Worm (Caenorhabditis elegans) whole organism, L4 larva: ENCODE measurements around the gene srb-1.

Experiments
- F10B5.3 ChIP-seq: sonication (generic microtip); optimal IDR thresholded peaks from 2 replicates; lab custom pipeline; 2016; ENCODE audit warnings: mild to moderate bottlenecking, missing genetic modification characterization, missing compliant biosample characterization
- T20F7.1 ChIP-seq: fragments of 200-800 bp; sonication (Bioruptor generic); optimal IDR thresholded peaks from 2 replicates; lab custom pipeline; 2018; ENCODE audit warnings: mild to moderate bottlenecking, missing genetic modification characterization, missing compliant biosample characterization
- T26A8.4 ChIP-seq: fragments of 200-800 bp; sonication (Bioruptor generic); IDR thresholded peaks from 2 replicates; pipeline ENCODE4 v1.3.6; 2022; ENCODE audit warnings: missing genetic modification characterization, missing compliant biosample characterization
- Y105C5A.15 ChIP-seq: fragments of 200-800 bp; sonication (Bioruptor generic); IDR thresholded peaks from 2 replicates; pipeline ENCODE4 v1.3.6; 2022; ENCODE audit warnings: missing genetic modification characterization, missing compliant biosample characterization
- Y5F2A.4 ChIP-seq: fragments of 200-800 bp; sonication (Bioruptor generic); optimal IDR thresholded peaks from 2 replicates; lab custom pipeline; 2018; ENCODE audit warnings: mild to moderate bottlenecking, missing genetic modification characterization, missing compliant biosample characterization
- aly-2 ChIP-seq: sonication (generic microtip); optimal IDR thresholded peaks from 2 replicates; lab custom pipeline; 2018; ENCODE audit warnings: missing biosample characterization, missing genetic modification characterization
- ama-1 ChIP-seq: fragments of 150-350 bp; optimal IDR thresholded peaks from 2 replicates; lab custom pipeline; 2014; ENCODE audit warnings: inconsistent platforms, mixed read lengths
- arid-1 ChIP-seq: fragments of 200-800 bp; sonication (Bioruptor generic); conservative IDR thresholded peaks from 2 replicates; pipeline ENCODE4 v1.3.6; 2022; ENCODE audit warnings: missing genetic modification reagents, missing genetic modification characterization, missing compliant biosample characterization
- ceh-28 ChIP-seq: fragments of 150-350 bp; optimal IDR thresholded peaks from 2 replicates; lab custom pipeline; 2014; ENCODE audit warnings: missing biosample characterization, missing genetic modification reagents, missing genetic modification characterization
- ceh-44 ChIP-seq: fragments of 200-800 bp; sonication (Bioruptor generic); IDR thresholded peaks from 2 replicates; pipeline ENCODE4 v1.3.6; 2022; ENCODE audit warnings: missing genetic modification reagents, missing genetic modification characterization, missing compliant biosample characterization
- ctbp-1 ChIP-seq: fragments of 200-800 bp; sonication (Bioruptor generic); IDR thresholded peaks from 2 replicates; pipeline ENCODE4 v1.3.6; 2022; ENCODE audit warnings: missing genetic modification reagents, missing genetic modification characterization, missing compliant biosample characterization
- daf-8 ChIP-seq: fragments of 200-800 bp; sonication (Bioruptor generic); IDR thresholded peaks from 2 replicates; pipeline ENCODE4 v1.3.6; 2022; ENCODE audit warnings: missing genetic modification characterization, missing compliant biosample characterization
- dmd-9 ChIP-seq: fragments of 200-800 bp; sonication (Bioruptor generic); IDR thresholded peaks from 2 replicates; pipeline ENCODE4 v1.3.6; 2022; ENCODE audit warnings: missing genetic modification reagents, missing genetic modification characterization, missing compliant biosample characterization
- duxl-1 ChIP-seq: sonication (generic microtip); optimal IDR thresholded peaks from 2 replicates; lab custom pipeline; 2016; ENCODE audit warnings: mild to moderate bottlenecking, missing genetic modification characterization, moderate library complexity, missing compliant biosample characterization; ENCODE audit not compliant: poor library complexity
- egl-27 ChIP-seq: sonication (generic microtip); optimal IDR thresholded peaks from 3 replicates; lab custom pipeline; 2017; ENCODE audit warnings: missing biosample characterization, missing genetic modification reagents, missing genetic modification characterization
- egl-43 ChIP-seq: fragments of 200-800 bp; sonication (Bioruptor generic); IDR thresholded peaks from 2 replicates; pipeline ENCODE4 v1.3.6; 2022; ENCODE audit warnings: missing genetic modification reagents, missing genetic modification characterization, missing compliant biosample characterization
- gei-8 ChIP-seq: fragments of 200-800 bp; sonication (Bioruptor generic); optimal IDR thresholded peaks from 2 replicates; lab custom pipeline; 2018; ENCODE audit warnings: mild to moderate bottlenecking, missing genetic modification characterization, missing compliant biosample characterization
- hlh-11 ChIP-seq: fragments of 200-800 bp; sonication (Bioruptor generic); optimal IDR thresholded peaks from 2 replicates; lab custom pipeline; 2018; ENCODE audit warnings: mild to moderate bottlenecking, missing genetic modification characterization, missing compliant biosample characterization
- hmg-1.1 ChIP-seq: fragments of 200-800 bp; sonication (Bioruptor generic); IDR thresholded peaks from 2 replicates; pipeline ENCODE4 v1.3.6; 2022; ENCODE audit warnings: missing genetic modification reagents, missing genetic modification characterization, missing compliant biosample characterization
- lim-7 ChIP-seq: fragments of 200-800 bp; sonication (Bioruptor generic); IDR thresholded peaks from 2 replicates; pipeline ENCODE4 v1.3.6; 2022; ENCODE audit warnings: missing genetic modification characterization, missing compliant biosample characterization
- lin-38 ChIP-seq: fragments of 200-800 bp; sonication (Bioruptor generic); IDR thresholded peaks from 2 replicates; pipeline ENCODE4 v1.3.6; 2022; ENCODE audit warnings: missing genetic modification reagents, missing genetic modification characterization, missing compliant biosample characterization
- lin-39 ChIP-seq: fragments of 150-350 bp; optimal IDR thresholded peaks from 2 replicates; lab custom pipeline; 2014; ENCODE audit warnings: missing biosample characterization, missing genetic modification reagents, missing genetic modification characterization
- mdt-29 ChIP-seq: fragments of 200-800 bp; sonication (Bioruptor generic); IDR thresholded peaks from 2 replicates; pipeline ENCODE4 v1.3.6; 2022; ENCODE audit warnings: missing genetic modification reagents, missing genetic modification characterization, missing compliant biosample characterization
- mep-1 ChIP-seq: fragments of 150-350 bp; sonication (generic microtip); optimal IDR thresholded peaks from 3 replicates; lab custom pipeline; 2014; ENCODE audit warnings: missing biosample characterization, missing genetic modification characterization
- mes-2 ChIP-seq: sonication (generic microtip); optimal IDR thresholded peaks from 2 replicates; lab custom pipeline; 2016; ENCODE audit warnings: missing genotype, mild to moderate bottlenecking, missing genetic modification characterization, missing compliant biosample characterization; ENCODE audit not compliant: poor library complexity, severe bottlenecking
- mxl-3 ChIP-seq: fragments of 200-800 bp; sonication (Bioruptor generic); optimal IDR thresholded peaks from 2 replicates; lab custom pipeline; 2018; ENCODE audit warnings: mild to moderate bottlenecking, missing genetic modification characterization, missing compliant biosample characterization
- nhr-10 ChIP-seq: fragments of 150-350 bp; optimal IDR thresholded peaks from 2 replicates; lab custom pipeline; 2014; ENCODE audit warnings: missing biosample characterization, missing genetic modification characterization
- nhr-102 ChIP-seq: sonication (generic microtip); optimal IDR thresholded peaks from 2 replicates; lab custom pipeline; 2016; ENCODE audit warnings: mild to moderate bottlenecking, missing genetic modification characterization, moderate library complexity, missing compliant biosample characterization
- nhr-11 ChIP-seq: fragments of 150-350 bp; optimal IDR thresholded peaks from 2 replicates; lab custom pipeline; 2014; ENCODE audit warnings: missing biosample characterization, missing genetic modification characterization
- nhr-111 ChIP-seq: fragments of 200-800 bp; sonication (Bioruptor generic); optimal IDR thresholded peaks from 2 replicates; lab custom pipeline; 2018; ENCODE audit warnings: mild to moderate bottlenecking, missing genetic modification characterization, missing compliant biosample characterization
- nhr-28 ChIP-seq: fragments of 150-350 bp; optimal IDR thresholded peaks from 2 replicates; lab custom pipeline; 2014; ENCODE audit warnings: missing biosample characterization, missing genetic modification characterization
- nhr-41 ChIP-seq: fragments of 200-800 bp; sonication (Bioruptor generic); IDR thresholded peaks from 2 replicates; pipeline ENCODE4 v1.3.6; 2022; ENCODE audit warnings: missing genetic modification reagents, missing genetic modification characterization, missing compliant biosample characterization
- nhr-48 ChIP-seq: sonication (generic microtip); optimal IDR thresholded peaks from 2 replicates; lab custom pipeline; 2016; ENCODE audit warnings: mild to moderate bottlenecking, missing genetic modification characterization, missing compliant biosample characterization
- nhr-6 ChIP-seq: fragments of 150-350 bp; optimal IDR thresholded peaks from 2 replicates; lab custom pipeline; 2014; ENCODE audit warnings: missing biosample characterization, missing genetic modification characterization
- nhr-77 ChIP-seq: fragments of 150-350 bp; optimal IDR thresholded peaks from 2 replicates; lab custom pipeline; 2014; ENCODE audit warnings: missing biosample characterization, missing genetic modification characterization
- pha-4 ChIP-seq, 2 experiments: fragments of 150-350 bp in 1 of 2; fragments of 200-800 bp in 1 of 2; sonication (Bioruptor generic) in 1 of 2; IDR thresholded peaks in 1 of 2; optimal IDR thresholded peaks in 1 of 2; 2 replicates each; pipeline versions ENCODE4 v1.3.6 to Lab custom; 2014 to 2022; ENCODE audit warnings: missing genetic modification characterization in 2 of 2, missing genetic modification reagents in 2 of 2, missing biosample characterization in 1 of 2, missing compliant biosample characterization in 1 of 2
- php-3 ChIP-seq: fragments of 200-800 bp; sonication (Bioruptor generic); IDR thresholded peaks from 2 replicates; pipeline ENCODE4 v1.3.6; 2022; ENCODE audit warnings: missing genetic modification reagents, missing genetic modification characterization, missing compliant biosample characterization
- snpc-4 ChIP-seq: fragments of 150-350 bp; optimal IDR thresholded peaks from 2 replicates; lab custom pipeline; 2014; ENCODE audit warnings: missing biosample characterization, missing genetic modification characterization
- spr-1 ChIP-seq: sonication (generic microtip); optimal IDR thresholded peaks from 2 replicates; lab custom pipeline; 2016; ENCODE audit warnings: mild to moderate bottlenecking, missing genetic modification characterization, missing compliant biosample characterization
- tra-1 ChIP-seq: fragments of 200-800 bp; sonication (Bioruptor generic); IDR thresholded peaks from 2 replicates; pipeline ENCODE4 v1.3.6; 2022; ENCODE audit warnings: missing genetic modification reagents, missing genetic modification characterization, missing compliant biosample characterization
- unc-62 ChIP-seq, 3 experiments: fragments of 150-350 bp in 1 of 3; sonication (generic microtip); optimal IDR thresholded peaks in 2 of 3; peaks in 1 of 3; 1 replicate in 1 of 3; 2 replicates in 2 of 3; lab custom pipeline; 2014 to 2017; ENCODE audit warnings: missing biosample characterization in 3 of 3, missing genetic modification characterization in 3 of 3, missing genetic modification reagents in 3 of 3, missing genotype in 1 of 3
- zag-1 ChIP-seq: fragments of 150-350 bp; optimal IDR thresholded peaks from 2 replicates; lab custom pipeline; 2014; ENCODE audit warnings: missing biosample characterization, missing genetic modification characterization
- zfp-2 ChIP-seq: sonication (generic microtip); optimal IDR thresholded peaks from 2 replicates; lab custom pipeline; 2016; ENCODE audit warnings: mild to moderate bottlenecking, missing genetic modification characterization, missing compliant biosample characterization
- zip-11 ChIP-seq: fragments of 200-800 bp; sonication (Bioruptor generic); IDR thresholded peaks from 2 replicates; pipeline ENCODE4 v1.3.6; 2022; ENCODE audit warnings: missing genetic modification characterization, missing compliant biosample characterization
- zip-2 ChIP-seq: fragments of 150-350 bp; optimal IDR thresholded peaks from 2 replicates; lab custom pipeline; 2014; ENCODE audit warnings: missing biosample characterization, missing genetic modification characterization
- ztf-11 ChIP-seq: fragments of 150-350 bp; optimal IDR thresholded peaks from 2 replicates; lab custom pipeline; 2014; ENCODE audit warnings: missing biosample characterization, missing genetic modification characterization

The srb-1 gene

DNA sequence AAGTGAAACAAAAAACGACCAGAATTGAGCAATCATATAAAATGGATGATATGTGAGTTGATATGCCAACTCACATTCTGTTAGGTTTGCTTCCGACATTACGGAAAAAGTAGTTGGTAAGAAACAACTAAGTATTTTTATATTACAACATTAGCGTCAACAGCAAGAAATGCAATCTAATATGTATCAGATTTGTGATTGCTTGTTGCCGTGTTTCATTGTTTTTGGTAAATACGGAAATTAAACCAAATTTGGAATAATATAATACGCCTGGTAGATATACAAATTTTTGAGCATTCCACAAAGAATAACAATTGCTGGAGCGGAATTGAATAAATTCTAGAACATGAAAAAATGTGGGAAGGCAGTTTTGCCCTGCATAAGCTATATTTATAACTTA lies 16.3 kb downstream of the srb-1 start, which contains the start of gene srb-12:
Gene srb-12 (minus strand): TSS at position 101 of the 400 bp plus-strand sequence.
- TF ChIP-seq ceh-44, result no peak
- TF ChIP-seq nhr-102 (tag; lab: Kevin White, UChicago), result no peak
- no peak for TF ChIP-seq tra-1
- TF ChIP-seq hlh-11, result no peak

DNA sequence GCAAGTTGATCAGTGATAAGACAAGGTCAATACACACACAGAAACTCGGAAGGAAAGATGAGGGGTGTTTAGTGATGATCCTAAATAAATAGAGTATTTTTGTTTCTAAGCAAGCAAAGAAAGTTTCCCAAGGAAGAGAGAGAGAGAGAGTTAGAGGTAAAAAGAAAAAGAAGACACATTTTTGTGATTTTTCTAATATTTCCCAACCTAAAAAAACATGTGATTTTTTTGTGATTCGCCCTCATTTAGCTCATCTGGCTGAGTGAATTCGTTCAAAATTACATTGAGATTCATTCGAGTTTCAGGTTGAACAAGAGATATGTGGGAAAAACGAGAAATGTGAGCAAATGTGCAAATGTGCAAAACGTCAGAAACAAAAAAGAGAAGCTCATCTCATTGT lies 20.0 kb downstream of the srb-1 start, which contains the start of gene srb-16:
Gene srb-16 (minus strand): TSS at position 101 of the 400 bp plus-strand sequence.
- TF ChIP-seq ama-1 (lab: Kevin White, UChicago) (no peak), ctbp-1 (GFP tag; lab: Robert Waterston, UW) (no peak), arid-1 (GFP tag; lab: Robert Waterston, UW) (no peak), nhr-48 (no peak), mes-2 (no peak), unc-62 (GFP tag; optimal IDR thresholded peaks at IDR 0.05 in 1 of 2; lab: Kevin White, UChicago) (no peak), unc-62 (tag; optimal IDR thresholded peaks at IDR 0.05; lab: Kevin White, UChicago) (no peak), nhr-10 (no peak), lin-38 (GFP tag; lab: Robert Waterston, UW) (no peak), nhr-11 (no peak), duxl-1 (tag; lab: Kevin White, UChicago) (no peak), mep-1 (tag; lab: Kevin White, UChicago) (no peak), spr-1 (tag; lab: Kevin White, UChicago) (no peak), T20F7.1 (no peak), mdt-29 (GFP tag; lab: Robert Waterston, UW) (no peak), ztf-11 (tag; lab: Kevin White, UChicago) (no peak), zfp-2 (tag; lab: Kevin White, UChicago) (no peak), nhr-111 (no peak)

DNA sequence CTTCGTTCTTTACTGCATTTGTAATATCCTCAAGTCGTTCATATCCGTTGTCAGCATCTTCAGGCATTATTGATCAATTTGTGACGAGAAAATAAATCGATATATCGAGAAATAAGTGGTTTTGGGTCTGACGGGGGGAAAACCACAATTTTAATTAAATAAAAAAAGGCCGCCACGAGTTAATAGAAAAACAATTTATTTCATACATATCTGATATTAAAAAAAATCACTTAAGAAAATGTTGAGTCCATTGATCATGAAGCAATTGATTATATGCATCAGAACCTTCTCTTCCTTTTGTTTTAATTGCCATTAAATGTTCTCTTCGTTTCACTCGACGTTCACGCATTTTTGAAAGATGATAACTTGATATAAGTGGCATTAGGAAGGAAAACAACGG lies 22.5 kb downstream of the srb-1 start, which contains the start of gene F58A6.5:
Gene F58A6.5 (minus strand): TSS at position 101 of the 400 bp plus-strand sequence.
- TF ChIP-seq egl-43 (GFP tag; lab: Robert Waterston, UW), result no peak
- TF ChIP-seq zip-2, result no peak
- TF ChIP-seq zip-11 (GFP tag; lab: Robert Waterston, UW), result no peak
- TF ChIP-seq gei-8, result no peak
- no peak for TF ChIP-seq lin-39 (tag; lab: Kevin White, UChicago)
- no peak for TF ChIP-seq T26A8.4 (GFP tag; lab: Robert Waterston, UW)
- TF ChIP-seq F10B5.3 (tag; lab: Kevin White, UChicago), result no peak
- TF ChIP-seq zag-1, result no peak
- TF ChIP-seq nhr-77 (tag; lab: Kevin White, UChicago), result no peak
- no peak for TF ChIP-seq pha-4 (GFP tag; IDR thresholded peaks at IDR 0.05; lab: Robert Waterston, UW)
- TF ChIP-seq pha-4 (tag; optimal IDR thresholded peaks at IDR 0.05; lab: Kevin White, UChicago), result no peak

DNA sequence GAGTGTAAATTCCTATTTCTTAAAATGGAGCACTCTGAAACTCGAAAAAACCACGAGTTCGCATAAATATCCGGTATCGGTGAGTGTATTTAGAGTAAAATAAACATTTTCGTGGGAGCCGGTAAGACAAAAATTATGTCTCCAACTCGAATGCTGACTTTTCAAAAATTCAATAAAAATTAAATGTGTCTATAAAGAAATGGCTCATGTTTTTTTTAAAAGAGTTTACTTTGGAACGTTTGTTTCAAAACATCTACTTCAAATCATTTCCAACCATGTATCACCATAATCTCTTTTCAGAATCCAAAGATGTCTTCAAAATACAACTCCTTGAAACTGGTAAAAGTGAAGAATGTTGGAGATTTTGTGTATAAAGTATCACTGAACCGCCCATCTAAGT lies 28.2 kb downstream of the srb-1 start, which contains the start of gene F58A6.1:
Gene F58A6.1 (plus strand): TSS at position 301 of the 400 bp plus-strand sequence.
- TF ChIP-seq mxl-3 (GFP tag; lab: Kevin White, UChicago) (no peak), nhr-6 (no peak), hmg-1.1 (GFP tag; lab: Robert Waterston, UW) (no peak), aly-2 (tag; lab: Kevin White, UChicago) (no peak), ceh-28 (tag; lab: Kevin White, UChicago) (no peak), Y5F2A.4 (GFP tag; lab: Kevin White, UChicago) (no peak), arid-1 (GFP tag; lab: Robert Waterston, UW) (no peak), nhr-48 (no peak), egl-27 (no peak), nhr-41 (GFP tag; lab: Robert Waterston, UW) (no peak), lim-7 (no peak), tra-1 (no peak), nhr-28 (tag; lab: Kevin White, UChicago) (no peak), Y105C5A.15 (GFP tag; lab: Robert Waterston, UW) (no peak), dmd-9 (GFP tag; lab: Robert Waterston, UW) (no peak), snpc-4 (tag; lab: Kevin White, UChicago) (no peak), daf-8 (no peak), php-3 (GFP tag; lab: Robert Waterston, UW) (no peak)
